Fruit fly (Drosophila melanogaster) whole organism, wandering third instar larva: ENCODE data around the gene CG2991.

Experiments used
- Abd-B ChIP-seq: fragments of >200 bp; optimal IDR thresholded peaks from 2 replicates; lab custom pipeline; 2017; ENCODE audit warnings: missing biosample characterization, missing genetic modification characterization
- CG32264 ChIP-seq: fragments of 200-800 bp; sonication (Bioruptor generic); optimal IDR thresholded peaks from 2 replicates; lab custom pipeline; 2016; ENCODE audit warnings: missing biosample characterization, missing genetic modification characterization
- CG9705 ChIP-seq: fragments of 200-800 bp; sonication (Bioruptor generic); optimal IDR thresholded peaks from 2 replicates; lab custom pipeline; 2018; ENCODE audit warnings: missing biosample characterization, mild to moderate bottlenecking, missing genetic modification characterization
- CrebA ChIP-seq: fragments of 200-800 bp; sonication (Bioruptor generic); optimal IDR thresholded peaks from 2 replicates; lab custom pipeline; 2016; ENCODE audit warnings: missing biosample characterization, mild to moderate bottlenecking, missing genetic modification characterization, borderline replicate concordance
- Dfd ChIP-seq: fragments of >200 bp; optimal IDR thresholded peaks from 2 replicates; lab custom pipeline; 2017; ENCODE audit warnings: missing biosample characterization, missing genetic modification characterization
- Dif ChIP-seq: fragments of 200-275, 200-300 bp; sonication (Bioruptor generic); optimal IDR thresholded peaks from 2 replicates; lab custom pipeline; 2018; ENCODE audit warnings: missing biosample characterization, missing genetic modification characterization; ENCODE audit not compliant: partially characterized antibody
- GATAd ChIP-seq: sonication (Bioruptor generic); optimal IDR thresholded peaks from 2 replicates; lab custom pipeline; 2016; ENCODE audit warnings: missing biosample characterization, missing genetic modification characterization
- HLH106 ChIP-seq: fragments of 200-800 bp; optimal IDR thresholded peaks from 3 replicates; lab custom pipeline; 2019; ENCODE audit warnings: missing biosample characterization, mild to moderate bottlenecking, missing genetic modification characterization, moderate library complexity
- Hnf4 ChIP-seq: fragments of 200-800 bp; sonication (Bioruptor generic); optimal IDR thresholded peaks from 2 replicates; lab custom pipeline; 2016; ENCODE audit warnings: missing biosample characterization, mild to moderate bottlenecking, missing genetic modification characterization
- Hr78 ChIP-seq: fragments of >200 bp; optimal IDR thresholded peaks from 2 replicates; lab custom pipeline; 2017; ENCODE audit warnings: missing biosample characterization, missing genetic modification characterization
- Hr83 ChIP-seq: fragments of 200-300 bp; sonication (Bioruptor generic); optimal IDR thresholded peaks from 2 replicates; lab custom pipeline; 2016; ENCODE audit warnings: missing biosample characterization, mild to moderate bottlenecking, missing genetic modification characterization, moderate library complexity; ENCODE audit not compliant: poor library complexity, severe bottlenecking
- Jra ChIP-seq: sonication (Bioruptor generic); optimal IDR thresholded peaks from 2 replicates; lab custom pipeline; 2016; ENCODE audit warnings: missing biosample characterization, missing genetic modification characterization
- Mio ChIP-seq: sonication (Bioruptor generic); optimal IDR thresholded peaks from 2 replicates; lab custom pipeline; 2016; ENCODE audit warnings: missing biosample characterization, missing genetic modification characterization
- Myc ChIP-seq: fragments of >200 bp; optimal IDR thresholded peaks from 2 replicates; lab custom pipeline; 2017
- N ChIP-seq: fragments of >200 bp; optimal IDR thresholded peaks from 2 replicates; lab custom pipeline; 2018; ENCODE audit warnings: missing biosample characterization, missing external identifiers, missing genetic modification characterization
- OdsH ChIP-seq: fragments of 200-800 bp; sonication (Bioruptor generic); optimal IDR thresholded peaks from 2 replicates; lab custom pipeline; 2016; ENCODE audit warnings: missing biosample characterization, mild to moderate bottlenecking, missing genetic modification characterization
- Rel ChIP-seq, 2 experiments: fragments of 200-800 bp; sonication (Bioruptor generic) in 1 of 2; optimal IDR thresholded peaks; 2 replicates in 1 of 2; 3 replicates in 1 of 2; lab custom pipeline; 2016 to 2019; ENCODE audit warnings: mild to moderate bottlenecking in 2 of 2, missing biosample characterization in 2 of 2, missing genetic modification characterization in 2 of 2, moderate library complexity in 1 of 2
- Sp1 ChIP-seq: fragments of 200-800 bp; sonication (Bioruptor generic); optimal IDR thresholded peaks from 3 replicates; lab custom pipeline; 2019; ENCODE audit warnings: missing biosample characterization, mild to moderate bottlenecking, missing genetic modification characterization, moderate library complexity
- Vsx2 ChIP-seq: fragments of 200-300, 225-300 bp; sonication (Bioruptor generic); optimal IDR thresholded peaks from 2 replicates; lab custom pipeline; 2018; ENCODE audit warnings: missing biosample characterization, missing genetic modification characterization; ENCODE audit not compliant: partially characterized antibody
- br ChIP-seq: fragments of 200-800 bp; sonication (Bioruptor generic); optimal IDR thresholded peaks from 2 replicates; lab custom pipeline; 2016; ENCODE audit warnings: missing biosample characterization, missing genetic modification characterization
- brk ChIP-seq: fragments of 200-800 bp; sonication (Bioruptor generic); optimal IDR thresholded peaks from 2 replicates; lab custom pipeline; 2016; ENCODE audit warnings: missing biosample characterization, mild to moderate bottlenecking, missing genetic modification characterization
- dl ChIP-seq, 2 experiments: fragments of 175-275, 200-275 bp in 1 of 2; fragments of 200-275 bp in 1 of 2; sonication (Bioruptor generic); optimal IDR thresholded peaks; lab custom pipeline; 2018; ENCODE audit warnings: mild to moderate bottlenecking in 2 of 2, missing biosample characterization in 2 of 2, missing genetic modification characterization in 2 of 2, moderate library complexity in 2 of 2; ENCODE audit not compliant: partially characterized antibody in 2 of 2, insufficient read depth in 1 of 2
- dmrt93B ChIP-seq: fragments of 200-800 bp; sonication (Bioruptor generic); optimal IDR thresholded peaks from 2 replicates; lab custom pipeline; 2018; ENCODE audit warnings: missing biosample characterization, mild to moderate bottlenecking, missing genetic modification characterization
- dsf ChIP-seq: sonication (Bioruptor generic); optimal IDR thresholded peaks from 2 replicates; lab custom pipeline; 2016; ENCODE audit warnings: missing biosample characterization, missing genetic modification characterization, borderline replicate concordance
- ey ChIP-seq: fragments of 200-800 bp; sonication (Bioruptor generic); optimal IDR thresholded peaks from 2 replicates; lab custom pipeline; 2016; ENCODE audit warnings: missing biosample characterization, missing genetic modification characterization
- foxo ChIP-seq, 2 experiments: fragments of 200-800 bp; sonication (Bioruptor generic); optimal IDR thresholded peaks; 2 replicates in 1 of 2; 3 replicates in 1 of 2; lab custom pipeline; 2016 to 2017; ENCODE audit warnings: missing biosample characterization in 2 of 2, missing genetic modification characterization in 2 of 2
- fru ChIP-seq: fragments of 200-800 bp; sonication (Bioruptor generic); optimal IDR thresholded peaks from 3 replicates; lab custom pipeline; 2016; ENCODE audit warnings: missing biosample characterization, mild to moderate bottlenecking, missing genetic modification characterization
- h ChIP-seq: fragments of 200-800 bp; sonication (Bioruptor generic); optimal IDR thresholded peaks from 3 replicates; lab custom pipeline; 2016; ENCODE audit warnings: missing biosample characterization, mild to moderate bottlenecking, missing genetic modification characterization
- jim ChIP-seq: fragments of 175-275, 200-325 bp; sonication (Bioruptor generic); optimal IDR thresholded peaks from 2 replicates; lab custom pipeline; 2016; ENCODE audit warnings: missing biosample characterization, mild to moderate bottlenecking, missing genetic modification characterization
- lola ChIP-seq: fragments of >200 bp; optimal IDR thresholded peaks from 2 replicates; lab custom pipeline; 2017; ENCODE audit warnings: missing biosample characterization, missing genetic modification characterization
- pan ChIP-seq: fragments of >200 bp; optimal IDR thresholded peaks from 2 replicates; lab custom pipeline; 2017
- psq ChIP-seq: fragments of 200-800 bp; sonication (Bioruptor generic); optimal IDR thresholded peaks from 3 replicates; lab custom pipeline; 2017; ENCODE audit warnings: missing biosample characterization, mild to moderate bottlenecking, missing genetic modification characterization, moderate library complexity
- rgr ChIP-seq: fragments of 200-800 bp; sonication (Bioruptor generic); optimal IDR thresholded peaks from 3 replicates; lab custom pipeline; 2016; ENCODE audit warnings: missing biosample characterization, mild to moderate bottlenecking, missing genetic modification characterization
- sage ChIP-seq: fragments of 200-800 bp; sonication (Bioruptor generic); optimal IDR thresholded peaks from 2 replicates; lab custom pipeline; 2016; ENCODE audit warnings: missing biosample characterization, mild to moderate bottlenecking, missing genetic modification characterization
- sv ChIP-seq: fragments of 200-800 bp; sonication (Bioruptor generic); optimal IDR thresholded peaks from 3 replicates; lab custom pipeline; 2016; ENCODE audit warnings: missing biosample characterization, missing genetic modification characterization
- tai ChIP-seq: sonication (Bioruptor generic); optimal IDR thresholded peaks from 2 replicates; lab custom pipeline; 2016; ENCODE audit warnings: missing biosample characterization, missing genetic modification characterization
- usp ChIP-seq: fragments of >200 bp; optimal IDR thresholded peaks from 2 replicates; lab custom pipeline; 2017; ENCODE audit warnings: missing biosample characterization, missing genetic modification characterization
- woc ChIP-seq: sonication (Bioruptor generic); optimal IDR thresholded peaks from 2 replicates; lab custom pipeline; 2016; ENCODE audit warnings: missing biosample characterization, mild to moderate bottlenecking, missing genetic modification characterization

CG2991 gene

DNA sequence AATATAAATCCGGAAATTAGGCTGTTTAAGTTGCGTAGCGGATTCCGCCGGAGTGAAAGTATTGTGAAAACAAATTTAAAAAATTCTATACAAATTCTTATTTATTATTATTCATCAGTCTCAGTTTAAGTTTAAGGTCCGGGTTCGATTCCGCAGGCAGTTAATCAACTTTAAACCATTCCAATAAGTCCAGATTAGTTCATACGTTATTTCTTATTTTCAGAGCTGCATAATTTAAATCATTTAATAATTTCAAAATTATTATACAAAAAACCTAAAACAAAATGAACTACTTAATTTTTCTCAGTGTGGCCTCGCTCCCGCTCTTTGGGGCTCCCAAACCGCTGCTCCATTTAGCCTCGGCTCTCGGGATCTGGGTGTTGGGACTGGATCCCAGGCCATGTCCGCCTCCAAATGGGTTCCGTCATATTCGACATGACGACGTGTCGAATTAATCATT is 26.6 kb upstream of the CG2991 start:
- TF ChIP-seq pan: no peak
- no peak for TF ChIP-seq Hr78
- peak; percentile 83 for TF ChIP-seq h (GFP tag; lab: Kevin White, UChicago)
- TF ChIP-seq Sp1 (GFP tag; lab: Kevin White, UChicago): peak; percentile 95
- no peak for TF ChIP-seq usp (GFP tag; lab: Kevin White, UChicago)
- no peak for TF ChIP-seq Hr83 (GFP tag; lab: Kevin White, UChicago)
- TF ChIP-seq dmrt93B: peak; percentile 89
- no peak for TF ChIP-seq CG32264 (GFP tag; lab: Kevin White, UChicago)
- TF ChIP-seq ey (GFP tag; lab: Kevin White, UChicago): peak; percentile 72
- peak; percentile 17 for TF ChIP-seq dsf (GFP tag; lab: Kevin White, UChicago)
- peak; percentile 83 for TF ChIP-seq br (GFP tag; lab: Kevin White, UChicago)
- TF ChIP-seq Rel (GFP tag; optimal IDR thresholded peaks at IDR 0.05; lab: Kevin White, UChicago): peak; percentile 7
- peak; percentile 37 for TF ChIP-seq Rel (tag; optimal IDR thresholded peaks at IDR 0.05; lab: Kevin White, UChicago)
- peak; percentile 88 for TF ChIP-seq fru (GFP tag; lab: Kevin White, UChicago)
- no peak for TF ChIP-seq Abd-B
- no peak for TF ChIP-seq Dfd
- TF ChIP-seq N (GFP tag; lab: Kevin White, UChicago): no peak
- peak; percentile 86 for TF ChIP-seq sv (GFP tag; lab: Kevin White, UChicago)
- peak; percentile 70 for TF ChIP-seq Hnf4 (GFP tag; lab: Kevin White, UChicago)
- TF ChIP-seq OdsH (GFP tag; lab: Kevin White, UChicago): peak; percentile 89
- TF ChIP-seq Myc (lab: Kevin White, UChicago): no peak
- peak; percentile 4 for TF ChIP-seq CrebA (GFP tag; lab: Kevin White, UChicago)
- peak; percentile 81 for TF ChIP-seq rgr (GFP tag; lab: Kevin White, UChicago)
- peak; percentile 77 for TF ChIP-seq CG9705 (GFP tag; lab: Kevin White, UChicago)
- TF ChIP-seq dl (GFP tag; optimal IDR thresholded peaks at IDR 0.05; lab: Kevin White, UChicago; ENCODE audit: insufficient read depth in 1 of 2, partially characterized antibody in 2 of 2): no peak
- peak; percentile 56 for TF ChIP-seq psq
- TF ChIP-seq GATAd (GFP tag; lab: Kevin White, UChicago): peak; percentile 3
- peak; percentile 91 for TF ChIP-seq HLH106 (tag; lab: Kevin White, UChicago)
- peak; percentile 69 for TF ChIP-seq sage (GFP tag; lab: Kevin White, UChicago)
- no peak for TF ChIP-seq lola (GFP tag; lab: Kevin White, UChicago)
- peak in 1 of 2 experiments; percentile 93 for TF ChIP-seq foxo (GFP tag; optimal IDR thresholded peaks at IDR 0.05; lab: Kevin White, UChicago)
- peak; percentile 70 for TF ChIP-seq tai (GFP tag; lab: Kevin White, UChicago)
- TF ChIP-seq brk (GFP tag; lab: Kevin White, UChicago): peak; percentile 72
- TF ChIP-seq Jra (GFP tag; lab: Kevin White, UChicago): no peak
- no peak for TF ChIP-seq Mio (GFP tag; lab: Kevin White, UChicago)
- TF ChIP-seq Dif (GFP tag; lab: Kevin White, UChicago): no peak
- peak; percentile 76 for TF ChIP-seq woc (GFP tag; lab: Kevin White, UChicago)
- no peak for TF ChIP-seq jim (GFP tag; lab: Kevin White, UChicago)
- TF ChIP-seq Vsx2 (GFP tag; lab: Kevin White, UChicago): no peak
- TF ChIP-seq, all 38 proteins: peak for 22

DNA sequence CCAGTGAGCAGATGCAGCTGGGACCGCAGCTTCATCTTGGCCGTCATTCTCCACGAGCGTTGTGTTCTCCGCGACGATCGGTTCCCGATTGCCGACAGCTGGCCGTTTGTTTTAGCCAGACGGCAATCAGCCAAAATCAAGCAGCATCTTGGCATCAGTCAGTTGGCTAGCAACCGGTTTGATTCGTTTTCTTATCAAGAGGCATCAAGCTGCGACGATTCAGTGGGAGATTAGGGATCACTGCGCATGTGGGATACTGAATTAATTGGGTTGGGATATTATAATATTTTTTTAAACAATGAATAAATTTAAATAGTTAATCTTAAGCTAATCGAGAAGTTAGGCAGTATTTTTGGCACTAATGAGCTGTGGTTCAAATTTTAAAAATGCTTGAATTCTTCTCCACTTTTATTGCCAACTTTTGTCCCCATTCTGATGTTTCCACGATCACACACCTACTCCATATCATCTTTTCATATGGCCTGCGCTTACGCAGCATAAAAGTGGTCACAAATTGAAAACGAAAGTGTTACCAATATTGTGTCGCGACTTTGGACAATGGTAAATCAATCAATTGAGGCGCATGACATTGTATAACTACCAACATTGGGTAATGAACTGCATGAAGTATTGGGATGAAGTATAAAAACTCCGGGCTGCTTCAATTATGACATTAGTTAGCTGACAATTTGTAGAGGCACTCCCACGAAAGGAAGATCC is 19.1 kb upstream of the CG2991 start, which contains the start of the genes CG3119 and Cpr23B:
Gene CG3119, minus strand, starts transcription at position 92 of the 720 bp plus-strand sequence.
Gene Cpr23B, plus strand, starts transcription at position 670 of the 720 bp plus-strand sequence.
- TF ChIP-seq sage (GFP tag; lab: Kevin White, UChicago) (no peak), sv (GFP tag; lab: Kevin White, UChicago) (no peak), tai (GFP tag; lab: Kevin White, UChicago) (no peak), Abd-B (no peak), HLH106 (tag; lab: Kevin White, UChicago) (no peak), Rel (GFP tag; optimal IDR thresholded peaks at IDR 0.05; lab: Kevin White, UChicago) (no peak), Rel (tag; optimal IDR thresholded peaks at IDR 0.05; lab: Kevin White, UChicago) (no peak), dl (GFP tag; optimal IDR thresholded peaks at IDR 0.05; lab: Kevin White, UChicago; ENCODE audit: insufficient read depth in 1 of 2, partially characterized antibody in 2 of 2) (no peak), CG32264 (GFP tag; lab: Kevin White, UChicago) (no peak), N (GFP tag; lab: Kevin White, UChicago) (no peak), jim (GFP tag; lab: Kevin White, UChicago) (no peak), GATAd (GFP tag; lab: Kevin White, UChicago) (no peak), Jra (GFP tag; lab: Kevin White, UChicago) (no peak), dmrt93B (no peak), CrebA (GFP tag; lab: Kevin White, UChicago) (no peak), pan (no peak), OdsH (GFP tag; lab: Kevin White, UChicago) (no peak), brk (GFP tag; lab: Kevin White, UChicago) (no peak), dsf (GFP tag; lab: Kevin White, UChicago) (no peak), foxo (GFP tag; optimal IDR thresholded peaks at IDR 0.05; lab: Kevin White, UChicago) (no peak), rgr (GFP tag; lab: Kevin White, UChicago) (no peak)
